Worm (Caenorhabditis elegans): Measurements from ENCODE around the gene C03G6.6.
"Not testable (repeated sequence)": the region's sequence is repeated elsewhere in the genome, so short reads cannot be mapped to it uniquely, and the experiment has no call there.

C03G6.6 gene

ce11 chrV:7343522-7343921 lies 13.7 kb upstream of the C03G6.6 start, which contains the start of gene srh-244:
TSS of gene srh-244 (plus strand) at chrV:7343822.
- no peak for TF ChIP-seq nhr-11 (tag; optimal IDR thresholded peaks at IDR 0.05)
- no peak for TF ChIP-seq mbf-1 (tag; optimal IDR thresholded peaks at IDR 0.05)
- no peak for TF ChIP-seq blmp-1 (tag; optimal IDR thresholded peaks at IDR 0.05; ENCODE audit: insufficient read depth)
- no peak for TF ChIP-seq aly-2 (tag; optimal IDR thresholded peaks at IDR 0.05)
- no peak for TF ChIP-seq lin-13 (GFP tag; optimal IDR thresholded peaks at IDR 0.05)
- TF ChIP-seq nhr-25 (tag; optimal IDR thresholded peaks at IDR 0.05) = no peak
- TF ChIP-seq snpc-4 (tag; optimal IDR thresholded peaks at IDR 0.05) = no peak
- no peak for TF ChIP-seq fos-1 (tag; optimal IDR thresholded peaks at IDR 0.05)
- TF ChIP-seq crh-2 (tag; optimal IDR thresholded peaks at IDR 0.05) = no peak
- no peak for TF ChIP-seq mdl-1 (tag; optimal IDR thresholded peaks at IDR 0.05)
- no peak for TF ChIP-seq F13H6.1 (tag; optimal IDR thresholded peaks at IDR 0.05)
- TF ChIP-seq peb-1 (tag; optimal IDR thresholded peaks at IDR 0.05) = no peak
- TF ChIP-seq egl-27 (tag; optimal IDR thresholded peaks at IDR 0.05) = no peak
- TF ChIP-seq ZK546.5 (tag; optimal IDR thresholded peaks at IDR 0.05) = no peak
- TF ChIP-seq nhr-21 (tag; optimal IDR thresholded peaks at IDR 0.05) = no peak
- TF ChIP-seq dmd-4 (tag; optimal IDR thresholded peaks at IDR 0.05) = no peak
- TF ChIP-seq unc-62 (GFP tag; optimal IDR thresholded peaks at IDR 0.05) = no peak

ce11 chrV:7345494-7345893 lies 11.7 kb upstream of the C03G6.6 start, which contains the start of gene nhr-147:
TSS of gene nhr-147 (plus strand) at chrV:7345794.
- TF ChIP-seq gmeb-1, mab-5, ceh-82 (tag; optimal IDR thresholded peaks at IDR 0.05): not testable (repeated sequence)

- TF ChIP-seq skn-1 (tag; optimal IDR thresholded peaks at IDR 0.05) (no peak), peb-1 (tag; optimal IDR thresholded peaks at IDR 0.05) (no peak), nhr-237 (tag; optimal IDR thresholded peaks at IDR 0.05) (no peak), ztf-1 (GFP tag; conservative IDR thresholded peaks at IDR 0.05) (no peak), blmp-1 (tag; optimal IDR thresholded peaks at IDR 0.05; ENCODE audit: insufficient read depth) (no peak), Y55F3AM.14 (GFP tag; optimal IDR thresholded peaks at IDR 0.05) (no peak), dmd-4 (tag; optimal IDR thresholded peaks at IDR 0.05) (no peak), elt-1 (tag; optimal IDR thresholded peaks at IDR 0.05) (no peak), unc-55 (GFP tag; optimal IDR thresholded peaks at IDR 0.05) (no peak), mbf-1 (tag; optimal IDR thresholded peaks at IDR 0.05) (no peak), ceh-82 (tag; optimal IDR thresholded peaks at IDR 0.05) (no peak), elt-3 (tag; optimal IDR thresholded peaks at IDR 0.05) (no peak), nhr-25 (tag; optimal IDR thresholded peaks at IDR 0.05) (no peak), sma-3 (GFP tag; optimal IDR thresholded peaks at IDR 0.05) (no peak), lin-39 (tag; optimal IDR thresholded peaks at IDR 0.05) (no peak), lin-11 (tag; optimal IDR thresholded peaks at IDR 0.05) (no peak), nhr-23 (tag; optimal IDR thresholded peaks at IDR 0.05) (no peak), snpc-4 (tag; optimal IDR thresholded peaks at IDR 0.05) (no peak), crh-2 (tag; optimal IDR thresholded peaks at IDR 0.05) (no peak), ztf-11 (tag; optimal IDR thresholded peaks at IDR 0.05) (no peak)
Observed at ce11 chrV:7349541-7349940, 7.7 kb upstream of the C03G6.6 start, which contains the start of gene nhr-149. TSS of gene nhr-149 (minus strand) at chrV:7349641.

- TF ChIP-seq snpc-4 (tag; optimal IDR thresholded peaks at IDR 0.05) (no peak), R02D3.7 (tag; optimal IDR thresholded peaks at IDR 0.05) (no peak), peb-1 (tag; optimal IDR thresholded peaks at IDR 0.05) (no peak), ztf-11 (tag; optimal IDR thresholded peaks at IDR 0.05) (no peak), dmd-4 (tag; optimal IDR thresholded peaks at IDR 0.05) (no peak), gmeb-1 (tag; optimal IDR thresholded peaks at IDR 0.05) (no peak), nhr-129 (tag; optimal IDR thresholded peaks at IDR 0.05) (no peak), nhr-12 (tag; optimal IDR thresholded peaks at IDR 0.05) (no peak), mdl-1 (tag; optimal IDR thresholded peaks at IDR 0.05) (no peak), nhr-10 (tag; optimal IDR thresholded peaks at IDR 0.05) (no peak), fos-1 (tag; optimal IDR thresholded peaks at IDR 0.05) (no peak), nhr-77 (tag; optimal IDR thresholded peaks at IDR 0.05) (no peak), F13H6.1 (tag; optimal IDR thresholded peaks at IDR 0.05) (no peak), ztf-4 (tag; optimal IDR thresholded peaks at IDR 0.05) (no peak), unc-62 (GFP tag; optimal IDR thresholded peaks at IDR 0.05) (no peak), ceh-82 (tag; optimal IDR thresholded peaks at IDR 0.05) (no peak), elt-3 (tag; optimal IDR thresholded peaks at IDR 0.05) (no peak)
Observed at ce11 chrV:7352186-7353053, 4.8 kb upstream of the C03G6.6 start, which contains the start of the genes srh-231 and srh-275. TSS of gene srh-231 (minus strand) at chrV:7352236. TSS of gene srh-275 (plus strand) at chrV:7353003.

All from whole organism, L2 larva.